Worm (Caenorhabditis elegans): ENCODE results near the gene F36H12.9.

ce11 chrIV:5228619-5229018 lies 28.2 kb upstream of the F36H12.9 start, which contains the start of gene thn-6:
- no peak for TF ChIP-seq ceh-13 (GFP tag; optimal IDR thresholded peaks at IDR 0.05)
- TF ChIP-seq ama-1 (optimal IDR thresholded peaks at IDR 0.05), result no peak
- TF ChIP-seq pes-1 (GFP tag; IDR thresholded peaks at IDR 0.05), result no peak
- TF ChIP-seq flt-1 (GFP tag; IDR thresholded peaks at IDR 0.05), result no peak
- no peak for TF ChIP-seq tbx-37 (GFP tag; conservative IDR thresholded peaks at IDR 0.05)
- no peak for TF ChIP-seq F13C5.2 (tag; optimal IDR thresholded peaks at IDR 0.05)
- no peak for TF ChIP-seq tra-4 (tag; optimal IDR thresholded peaks at IDR 0.05)
- TF ChIP-seq sea-1 (GFP tag; conservative IDR thresholded peaks at IDR 0.05), result no peak
- TF ChIP-seq hmbx-1 (tag; optimal IDR thresholded peaks at IDR 0.05), result no peak
- no peak for TF ChIP-seq B0310.2 (tag; optimal IDR thresholded peaks at IDR 0.05)
